Worm (Caenorhabditis elegans): ENCODE results near the gene B0334.10.

ce11 chrII:11564127-11564526 is 45.8 kb downstream of the B0334.10 start, which contains the start of gene F54D5.15:
- TF ChIP-seq him-1 (tag; optimal IDR thresholded peaks at IDR 0.05) (no peak), W03F9.2 (tag; optimal IDR thresholded peaks at IDR 0.05) (no peak), dao-5 (tag; optimal IDR thresholded peaks at IDR 0.05) (no peak)
